Worm (Caenorhabditis elegans): ENCODE measurements around the gene daf-22.

DNA sequence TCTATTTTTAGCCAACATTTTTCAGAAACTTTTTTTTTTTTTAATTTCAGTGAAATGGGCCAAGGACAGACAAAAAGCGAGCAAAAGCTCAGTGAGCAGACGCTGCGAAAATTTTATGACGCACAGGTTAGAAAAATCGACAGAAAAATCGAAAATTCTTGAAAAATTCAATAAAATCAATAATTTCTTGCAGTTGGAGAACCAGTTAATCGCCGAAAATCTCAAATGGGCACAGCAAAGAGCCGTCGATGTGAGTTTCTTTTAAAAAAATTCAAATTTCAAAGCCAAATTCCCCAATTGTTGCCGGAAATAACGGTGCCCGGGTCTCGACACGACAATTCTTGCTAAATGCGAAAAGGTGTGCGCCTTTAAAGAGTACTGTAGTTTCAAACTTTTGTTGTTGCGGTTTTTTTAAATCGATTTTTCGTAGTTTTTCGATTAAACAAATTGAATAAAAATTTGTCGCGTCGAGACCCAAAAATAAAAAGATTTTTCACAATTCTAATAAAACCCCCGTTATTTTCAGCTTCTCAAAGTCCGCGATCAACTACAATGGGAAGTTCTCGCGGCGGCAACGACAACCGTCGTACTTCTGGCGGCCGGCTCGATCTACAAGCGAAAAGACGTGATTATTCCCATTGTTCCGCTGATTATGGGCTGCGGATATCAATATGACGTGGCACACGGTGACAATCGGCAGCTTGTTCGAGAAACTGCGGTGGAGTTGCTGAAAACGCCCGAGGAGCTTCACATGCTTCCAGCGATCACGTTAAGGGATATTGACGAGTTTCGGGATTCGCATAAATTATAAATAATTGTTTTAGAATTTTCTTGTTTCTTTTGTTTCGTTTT, 35.3 kb upstream of the daf-22 start, which contains the start of gene tag-280:
- TF ChIP-seq ama-1 (optimal IDR thresholded peaks at IDR 0.05) (no peak), hmbx-1 (tag; optimal IDR thresholded peaks at IDR 0.05) (no peak), B0310.2 (tag; optimal IDR thresholded peaks at IDR 0.05) (no peak), flt-1 (GFP tag; IDR thresholded peaks at IDR 0.05) (no peak)

Data from whole organism, early embryonic.